Worm (Caenorhabditis elegans): ENCODE data around the gene T28A11.18.

- TF ChIP-seq snpc-4 (tag; optimal IDR thresholded peaks at IDR 0.05), result no peak
- TF ChIP-seq nhr-28 (tag; optimal IDR thresholded peaks at IDR 0.05), result no peak
These were observed 34.0 kb upstream of the T28A11.18 start, which contains the start of gene srbc-1 for ce11 chrV:3301898-3302297.
